Fruit fly (Drosophila melanogaster) whole organism, prepupa: ENCODE results near the gene Gyc89Da.

Experiments
- CG10631 ChIP-seq: fragments of 200-800 bp; sonication (Bioruptor generic); optimal IDR thresholded peaks from 2 replicates; lab custom pipeline; 2016; ENCODE audit warnings: missing biosample characterization, missing genetic modification characterization
- CG10669 ChIP-seq: fragments of 200-800 bp; sonication (Bioruptor generic); optimal IDR thresholded peaks from 3 replicates; lab custom pipeline; 2018; ENCODE audit warnings: missing biosample characterization, mild to moderate bottlenecking, missing genetic modification characterization, moderate library complexity
- CG11762 ChIP-seq: fragments of 200-800 bp; sonication (Bioruptor generic); optimal IDR thresholded peaks from 3 replicates; lab custom pipeline; 2016; ENCODE audit warnings: missing biosample characterization, missing genetic modification characterization; ENCODE audit not compliant: insufficient read depth
- CG11902 ChIP-seq: fragments of 200-800 bp; sonication (Bioruptor generic); optimal IDR thresholded peaks from 3 replicates; lab custom pipeline; 2016; ENCODE audit warnings: missing biosample characterization, missing genetic modification characterization
- CG15336 ChIP-seq: fragments of 200-800 bp; sonication (Bioruptor generic); IDR thresholded peaks from 2 replicates; pipeline ENCODE4 v1.3.6; 2022; ENCODE audit warnings: missing biosample characterization, missing genetic modification characterization
- CG1621 ChIP-seq: fragments of 200-800 bp; sonication (Bioruptor generic); optimal IDR thresholded peaks from 3 replicates; lab custom pipeline; 2018; ENCODE audit warnings: missing biosample characterization, mild to moderate bottlenecking, missing genetic modification characterization
- CG32006 ChIP-seq: fragments of 200-800 bp; sonication (Bioruptor generic); optimal IDR thresholded peaks from 3 replicates; lab custom pipeline; 2017; ENCODE audit warnings: missing biosample characterization, mild to moderate bottlenecking, missing genetic modification characterization
- CG34406 ChIP-seq: fragments of 200-800 bp; sonication (Bioruptor generic); optimal IDR thresholded peaks from 3 replicates; lab custom pipeline; 2016; ENCODE audit warnings: missing biosample characterization, missing genetic modification characterization
- CG3919 ChIP-seq: fragments of 200-800 bp; sonication (Bioruptor generic); optimal IDR thresholded peaks from 3 replicates; lab custom pipeline; 2016; ENCODE audit warnings: missing biosample characterization, missing genetic modification characterization
- CG4318 ChIP-seq: fragments of 200-800 bp; sonication (Bioruptor generic); optimal IDR thresholded peaks from 3 replicates; lab custom pipeline; 2017; ENCODE audit warnings: missing biosample characterization, mild to moderate bottlenecking, missing genetic modification characterization
- CG6163 ChIP-seq: fragments of 200-800 bp; sonication (Bioruptor generic); IDR thresholded peaks from 3 replicates; pipeline ENCODE4 v1.3.6; 2022; ENCODE audit warnings: missing biosample characterization, missing genetic modification characterization
- CG6276 ChIP-seq: fragments of 200-800 bp; sonication (Bioruptor generic); optimal IDR thresholded peaks from 2 replicates; lab custom pipeline; 2017; ENCODE audit warnings: missing biosample characterization, mild to moderate bottlenecking, missing genetic modification characterization
- CG6792 ChIP-seq: fragments of 200-800 bp; sonication (Bioruptor generic); optimal IDR thresholded peaks from 3 replicates; lab custom pipeline; 2016; ENCODE audit warnings: missing biosample characterization, missing genetic modification characterization
- CG6854 ChIP-seq: fragments of 200-800 bp; sonication (Bioruptor generic); optimal IDR thresholded peaks from 2 replicates; lab custom pipeline; 2017; ENCODE audit warnings: missing biosample characterization, mild to moderate bottlenecking, missing genetic modification characterization
- CG7368 ChIP-seq: fragments of 200-800 bp; sonication (Bioruptor generic); optimal IDR thresholded peaks from 3 replicates; lab custom pipeline; 2016; ENCODE audit warnings: missing biosample characterization, missing genetic modification characterization
- CG8119 ChIP-seq: fragments of 200-800 bp; sonication (Bioruptor generic); IDR thresholded peaks from 3 replicates; pipeline ENCODE4 v1.3.6; 2022; ENCODE audit warnings: missing biosample characterization, missing genetic modification characterization
- CG8319 ChIP-seq: fragments of 200-800 bp; sonication (Bioruptor generic); optimal IDR thresholded peaks from 3 replicates; lab custom pipeline; 2016; ENCODE audit warnings: missing biosample characterization, missing genetic modification characterization
- CG8632 ChIP-seq: fragments of 200-800 bp; sonication (Bioruptor generic); optimal IDR thresholded peaks from 3 replicates; lab custom pipeline; 2016; ENCODE audit warnings: missing biosample characterization, missing genetic modification characterization
- Eip75B ChIP-seq: fragments of 200-800 bp; sonication (Bioruptor generic); optimal IDR thresholded peaks from 3 replicates; lab custom pipeline; 2016; ENCODE audit warnings: missing biosample characterization, missing genetic modification characterization
- Eip78C ChIP-seq: fragments of 200-800 bp; sonication (Bioruptor generic); peaks from one replicate; lab custom pipeline; 2016; ENCODE audit warnings: missing biosample characterization, missing genetic modification characterization
- Gug ChIP-seq: fragments of 200-800 bp; sonication (Bioruptor generic); IDR thresholded peaks from 2 replicates; pipeline ENCODE4 v1.3.6; 2022; ENCODE audit warnings: missing biosample characterization, missing genetic modification characterization
- Hr38 ChIP-seq: sonication (Bioruptor generic); optimal IDR thresholded peaks from 2 replicates; lab custom pipeline; 2016; ENCODE audit warnings: missing biosample characterization, missing genetic modification characterization
- Hr39 ChIP-seq: fragments of 200-800 bp; sonication (Bioruptor generic); optimal IDR thresholded peaks from 2 replicates; lab custom pipeline; 2016; ENCODE audit warnings: missing biosample characterization, missing genetic modification characterization
- Hr4 ChIP-seq: fragments of 200-800 bp; sonication (Bioruptor generic); optimal IDR thresholded peaks from 3 replicates; lab custom pipeline; 2016; ENCODE audit warnings: missing biosample characterization, missing genetic modification characterization
- Lpt ChIP-seq: fragments of 200-800 bp; sonication (Bioruptor generic); optimal IDR thresholded peaks from 3 replicates; lab custom pipeline; 2016; ENCODE audit warnings: missing biosample characterization, missing genetic modification characterization
- Met ChIP-seq: fragments of 200-800 bp; sonication (Bioruptor generic); optimal IDR thresholded peaks from 3 replicates; lab custom pipeline; 2016; ENCODE audit warnings: missing biosample characterization, missing genetic modification characterization
- OdsH ChIP-seq: fragments of 200-800 bp; sonication (Bioruptor generic); optimal IDR thresholded peaks from 3 replicates; lab custom pipeline; 2016; ENCODE audit warnings: missing biosample characterization, missing genetic modification characterization
- Smox ChIP-seq: fragments of 200-800 bp; sonication (Bioruptor generic); optimal IDR thresholded peaks from 3 replicates; lab custom pipeline; 2016; ENCODE audit warnings: missing biosample characterization, missing genetic modification characterization
- Sox102F ChIP-seq: fragments of 200-800 bp; sonication (Bioruptor generic); optimal IDR thresholded peaks from 2 replicates; lab custom pipeline; 2016; ENCODE audit warnings: missing biosample characterization, mild to moderate bottlenecking, missing genetic modification characterization
- achi ChIP-seq: fragments of 200-800 bp; sonication (Bioruptor generic); optimal IDR thresholded peaks from 3 replicates; lab custom pipeline; 2016; ENCODE audit warnings: missing biosample characterization, missing genetic modification characterization
- acj6 ChIP-seq: fragments of 200-800 bp; sonication (Bioruptor generic); optimal IDR thresholded peaks from 3 replicates; lab custom pipeline; 2016; ENCODE audit warnings: missing biosample characterization, missing genetic modification characterization
- dac ChIP-seq: fragments of 200-800 bp; sonication (Bioruptor generic); optimal IDR thresholded peaks from 2 replicates; lab custom pipeline; 2017; ENCODE audit warnings: missing biosample characterization, mild to moderate bottlenecking, missing genetic modification characterization
- dsx ChIP-seq: fragments of 200-800 bp; optimal IDR thresholded peaks from 3 replicates; lab custom pipeline; 2019; ENCODE audit warnings: missing biosample characterization, mild to moderate bottlenecking, missing genetic modification characterization, moderate library complexity; ENCODE audit not compliant: poor library complexity, severe bottlenecking
- eg ChIP-seq: fragments of 200-800 bp; sonication (Bioruptor generic); IDR thresholded peaks from 3 replicates; pipeline ENCODE4 v1.3.6; 2022; ENCODE audit warnings: missing biosample characterization, missing genetic modification characterization
- fd85E ChIP-seq: fragments of 200-800 bp; sonication (Bioruptor generic); optimal IDR thresholded peaks from 3 replicates; lab custom pipeline; 2016; ENCODE audit warnings: missing biosample characterization, missing genetic modification characterization
- fkh ChIP-seq: fragments of 200-800 bp; sonication (Bioruptor generic); optimal IDR thresholded peaks from 3 replicates; lab custom pipeline; 2017; ENCODE audit warnings: missing biosample characterization, mild to moderate bottlenecking, missing genetic modification characterization, moderate library complexity
- lz ChIP-seq: fragments of 200-800 bp; sonication (Bioruptor generic); optimal IDR thresholded peaks from 3 replicates; lab custom pipeline; 2016; ENCODE audit warnings: missing biosample characterization, missing genetic modification characterization
- net ChIP-seq: fragments of 200-800 bp; sonication (Bioruptor generic); optimal IDR thresholded peaks from 3 replicates; lab custom pipeline; 2016; ENCODE audit warnings: missing biosample characterization, missing genetic modification characterization
- pdm3 ChIP-seq: fragments of 200-800 bp; sonication (Bioruptor generic); optimal IDR thresholded peaks from 3 replicates; lab custom pipeline; 2016; ENCODE audit warnings: missing biosample characterization, missing genetic modification characterization
- salr ChIP-seq, 2 experiments: fragments of 200-800 bp; sonication (Bioruptor generic); optimal IDR thresholded peaks; 3 replicates each; lab custom pipeline; 2016 to 2018; ENCODE audit warnings: missing biosample characterization in 2 of 2, missing genetic modification characterization in 2 of 2, mild to moderate bottlenecking in 1 of 2
- spab ChIP-seq: fragments of 200-800 bp; sonication (Bioruptor generic); optimal IDR thresholded peaks from 2 replicates; lab custom pipeline; 2017; ENCODE audit warnings: missing biosample characterization, mild to moderate bottlenecking, missing genetic modification characterization, missing genetic modification reagents
- ss ChIP-seq, 2 experiments: fragments of 200-800 bp; sonication (Bioruptor generic); optimal IDR thresholded peaks; 2 replicates in 1 of 2; 3 replicates in 1 of 2; lab custom pipeline; 2017 to 2018; ENCODE audit warnings: mild to moderate bottlenecking in 2 of 2, missing biosample characterization in 2 of 2, missing genetic modification characterization in 2 of 2, moderate library complexity in 1 of 2
- svp ChIP-seq: fragments of 200-800 bp; sonication (Bioruptor generic); peaks from one replicate; lab custom pipeline; 2016; ENCODE audit warnings: missing biosample characterization, missing genetic modification characterization
- topi ChIP-seq: fragments of 200-800 bp; sonication (Bioruptor generic); optimal IDR thresholded peaks from 3 replicates; lab custom pipeline; 2016; ENCODE audit warnings: missing biosample characterization, missing genetic modification characterization

The Gyc89Da gene

dm6 chr3R:16485487-16486233, 13.3 kb downstream of the Gyc89Da start:
- TF ChIP-seq CG8119 (GFP tag; lab: Robert Waterston, UW) (peak; percentile 67), Gug (GFP tag; lab: Robert Waterston, UW) (no peak), eg (GFP tag; lab: Robert Waterston, UW) (peak; percentile 50; the same call in 1 of the 3 replicates), CG15336 (GFP tag; lab: Robert Waterston, UW) (peak; percentile 66), topi (GFP tag; lab: Kevin White, UChicago) (no peak), achi (GFP tag; lab: Kevin White, UChicago) (peak; percentile 24), CG34406 (GFP tag; lab: Kevin White, UChicago) (no peak), CG8632 (no peak), Eip78C (GFP tag; lab: Kevin White, UChicago) (peak; percentile 71), Met (GFP tag; lab: Kevin White, UChicago) (no peak), fd85E (no peak), CG32006 (GFP tag; lab: Kevin White, UChicago) (peak; percentile 72), CG6276 (peak; percentile 45), CG11762 (GFP tag; lab: Kevin White, UChicago) (no peak), CG6854 (no peak), salr (GFP tag; optimal IDR thresholded peaks at IDR 0.05; lab: Kevin White, UChicago) (peak in 1 of 2 experiments; percentile 36), CG6163 (GFP tag; lab: Robert Waterston, UW) (peak; percentile 30; the same call in 1 of the 3 replicates), Lpt (GFP tag; lab: Kevin White, UChicago) (peak; percentile 28)

- TF ChIP-seq Eip78C (GFP tag; lab: Kevin White, UChicago) (peak; percentile 2), CG11902 (GFP tag; lab: Kevin White, UChicago) (no peak)
Observed at dm6 chr3R:16495322-16495721, 22.9 kb downstream of the Gyc89Da start, which contains the start of gene Cad89D. TSS of gene Cad89D (minus strand) at chr3R:16495422.

dm6 chr3R:16496209-16496608, 23.8 kb downstream of the Gyc89Da start:
- peak; percentile 42 for TF ChIP-seq CG11762 (GFP tag; lab: Kevin White, UChicago)
- peak; percentile 48 for TF ChIP-seq dac (GFP tag; lab: Kevin White, UChicago)
- TF ChIP-seq Eip75B (GFP tag; lab: Kevin White, UChicago), result peak; percentile 62
- peak; percentile 26 for TF ChIP-seq lz
- peak; percentile 25 for TF ChIP-seq Smox (GFP tag; lab: Kevin White, UChicago)
- TF ChIP-seq salr (GFP tag; optimal IDR thresholded peaks at IDR 0.05; lab: Kevin White, UChicago), result peak in 1 of 2 experiments; percentile 81
- peak; percentile 2 for TF ChIP-seq CG34406 (GFP tag; lab: Kevin White, UChicago)
- no peak for TF ChIP-seq CG7368 (GFP tag; lab: Kevin White, UChicago)
- peak; percentile 70 for TF ChIP-seq net (GFP tag; lab: Kevin White, UChicago)
- peak; percentile 89 for TF ChIP-seq CG15336 (GFP tag; lab: Robert Waterston, UW)
- peak; percentile 90 for TF ChIP-seq CG32006 (GFP tag; lab: Kevin White, UChicago)
- peak; percentile 77 for TF ChIP-seq eg (GFP tag; lab: Robert Waterston, UW)
- TF ChIP-seq fkh, result no peak
- TF ChIP-seq ss (GFP tag; optimal IDR thresholded peaks at IDR 0.05; lab: Kevin White, UChicago), result peak in 1 of 2 experiments; percentile 15
- no peak for TF ChIP-seq CG10669
- peak; percentile 11 for TF ChIP-seq CG1621 (tag; lab: Kevin White, UChicago)
- peak; percentile 77 for TF ChIP-seq svp
- peak; percentile 86 for TF ChIP-seq Hr4 (GFP tag; lab: Kevin White, UChicago)
- TF ChIP-seq CG4318 (GFP tag; lab: Kevin White, UChicago), result peak; percentile 84
- no peak for TF ChIP-seq fd85E
- no peak for TF ChIP-seq Hr38 (GFP tag; lab: Kevin White, UChicago)
- peak; percentile 24 for TF ChIP-seq spab (GFP tag; lab: Kevin White, UChicago)
- TF ChIP-seq CG10631 (GFP tag; lab: Kevin White, UChicago), result peak; percentile 70
- TF ChIP-seq dsx (GFP tag; lab: Kevin White, UChicago), result peak; percentile 19
- peak; percentile 79 for TF ChIP-seq OdsH (GFP tag; lab: Kevin White, UChicago)
- TF ChIP-seq CG8319 (GFP tag; lab: Kevin White, UChicago), result peak; percentile 12
- peak; percentile 2 for TF ChIP-seq CG8632
- peak; percentile 74 for TF ChIP-seq CG3919 (GFP tag; lab: Kevin White, UChicago)
- TF ChIP-seq acj6 (GFP tag; lab: Kevin White, UChicago), result peak; percentile 63
- TF ChIP-seq CG11902 (GFP tag; lab: Kevin White, UChicago), result no peak
- TF ChIP-seq CG6276, result peak; percentile 91
- peak; percentile 81 for TF ChIP-seq Lpt (GFP tag; lab: Kevin White, UChicago)
- no peak for TF ChIP-seq Sox102F (GFP tag; lab: Kevin White, UChicago)
- peak; percentile 40 for TF ChIP-seq CG6792
- peak; percentile 78 for TF ChIP-seq pdm3 (GFP tag; lab: Kevin White, UChicago)
- peak; percentile 13 for TF ChIP-seq Hr39 (GFP tag; lab: Kevin White, UChicago)
- peak; percentile 93 for TF ChIP-seq CG8119 (GFP tag; lab: Robert Waterston, UW)
- peak; percentile 95 for TF ChIP-seq Eip78C (GFP tag; lab: Kevin White, UChicago)
